Worm (Caenorhabditis elegans) whole organism, late embryonic: ENCODE data around the gene C41A3.2.

ENCODE experiments used
- C08G9.2 ChIP-seq: sonication (generic microtip); optimal IDR thresholded peaks from 2 replicates; lab custom pipeline; 2016; ENCODE audit warnings: mild to moderate bottlenecking, missing genetic modification characterization, moderate library complexity, missing compliant biosample characterization
- C38D4.7 ChIP-seq: fragments of 200-800 bp; sonication (Bioruptor generic); optimal IDR thresholded peaks from 2 replicates; lab custom pipeline; 2018; ENCODE audit warnings: mild to moderate bottlenecking, missing genetic modification characterization, moderate library complexity, missing compliant biosample characterization
- K02D7.2 ChIP-seq: sonication (generic microtip); optimal IDR thresholded peaks from 2 replicates; lab custom pipeline; 2017; ENCODE audit warnings: mild to moderate bottlenecking, missing genetic modification characterization, missing compliant biosample characterization
- T23F11.4 ChIP-seq: fragments of 200-800 bp; sonication (Bioruptor generic); optimal IDR thresholded peaks from 2 replicates; lab custom pipeline; 2018; ENCODE audit warnings: mild to moderate bottlenecking, missing genetic modification characterization, missing compliant biosample characterization
- ceh-18 ChIP-seq: sonication (generic microtip); optimal IDR thresholded peaks from 2 replicates; lab custom pipeline; 2016; ENCODE audit warnings: missing genetic modification characterization, missing compliant biosample characterization
- ceh-24 ChIP-seq: sonication (generic microtip); optimal IDR thresholded peaks from 2 replicates; lab custom pipeline; 2016; ENCODE audit warnings: mild to moderate bottlenecking, missing genetic modification characterization, missing compliant biosample characterization
- ceh-30 ChIP-seq: fragments of 150-350 bp; optimal IDR thresholded peaks from 2 replicates; lab custom pipeline; 2014; ENCODE audit warnings: missing biosample characterization, missing genetic modification characterization
- ceh-34 ChIP-seq: sonication (generic microtip); optimal IDR thresholded peaks from 2 replicates; lab custom pipeline; 2016; ENCODE audit warnings: mild to moderate bottlenecking, missing genetic modification characterization, missing compliant biosample characterization
- ceh-45 ChIP-seq: fragments of 200-800 bp; sonication (Bioruptor generic); IDR thresholded peaks from 2 replicates; pipeline ENCODE4 v1.3.6; 2022; ENCODE audit warnings: missing genetic modification reagents, missing genetic modification characterization, missing compliant biosample characterization
- ceh-48 ChIP-seq: sonication (generic microtip); optimal IDR thresholded peaks from 2 replicates; lab custom pipeline; 2016; ENCODE audit warnings: missing genetic modification characterization, inconsistent platforms, missing compliant biosample characterization
- ceh-6 ChIP-seq: fragments of 200-800 bp; sonication (Bioruptor generic); optimal IDR thresholded peaks from 2 replicates; lab custom pipeline; 2018; ENCODE audit warnings: mild to moderate bottlenecking, missing genetic modification characterization, missing compliant biosample characterization
- ceh-9 ChIP-seq: sonication (generic microtip); optimal IDR thresholded peaks from 2 replicates; lab custom pipeline; 2016; ENCODE audit warnings: mild to moderate bottlenecking, missing genetic modification characterization, inconsistent platforms, missing compliant biosample characterization
- dmd-4 ChIP-seq: sonication (generic microtip); optimal IDR thresholded peaks from 2 replicates; lab custom pipeline; 2016; ENCODE audit warnings: borderline replicate concordance, missing genetic modification characterization, missing compliant biosample characterization
- elt-2 ChIP-seq: sonication (generic microtip); optimal IDR thresholded peaks from 2 replicates; lab custom pipeline; 2016; ENCODE audit warnings: missing genetic modification reagents, missing genetic modification characterization, missing compliant biosample characterization
- elt-4 ChIP-seq: sonication (generic microtip); optimal IDR thresholded peaks from 2 replicates; lab custom pipeline; 2016; ENCODE audit warnings: missing genetic modification characterization, missing compliant biosample characterization
- ets-4 ChIP-seq: sonication (generic microtip); optimal IDR thresholded peaks from 2 replicates; lab custom pipeline; 2016; ENCODE audit warnings: missing genetic modification characterization, missing compliant biosample characterization
- eyg-1 ChIP-seq: sonication (generic microtip); optimal IDR thresholded peaks from 2 replicates; lab custom pipeline; 2016; ENCODE audit warnings: missing genotype, missing genetic modification characterization, missing compliant biosample characterization
- fax-1 ChIP-seq: sonication (generic microtip); optimal IDR thresholded peaks from 2 replicates; lab custom pipeline; 2016; ENCODE audit warnings: missing genotype, missing genetic modification characterization, missing compliant biosample characterization
- fkh-10 ChIP-seq: fragments of 150-350 bp; optimal IDR thresholded peaks from 2 replicates; lab custom pipeline; 2014; ENCODE audit warnings: missing biosample characterization, missing genetic modification reagents, missing genetic modification characterization
- fkh-6 ChIP-seq: sonication (generic microtip); optimal IDR thresholded peaks from 2 replicates; lab custom pipeline; 2016; ENCODE audit warnings: missing genetic modification characterization, missing compliant biosample characterization
- hlh-13 ChIP-seq: fragments of 200-800 bp; sonication (Bioruptor generic); optimal IDR thresholded peaks from 2 replicates; lab custom pipeline; 2018; ENCODE audit warnings: mild to moderate bottlenecking, missing genetic modification characterization, missing compliant biosample characterization
- hlh-15 ChIP-seq: sonication (generic microtip); optimal IDR thresholded peaks from 2 replicates; lab custom pipeline; 2016; ENCODE audit warnings: missing genetic modification characterization, missing compliant biosample characterization
- hlh-8 ChIP-seq: sonication (generic microtip); optimal IDR thresholded peaks from 2 replicates; lab custom pipeline; 2016; ENCODE audit warnings: missing genotype, missing genetic modification characterization, missing compliant biosample characterization
- nfya-1 ChIP-seq: sonication (generic microtip); optimal IDR thresholded peaks from 2 replicates; lab custom pipeline; 2017; ENCODE audit warnings: missing genetic modification characterization, mild to moderate bottlenecking, missing compliant biosample characterization, antibody characterized with exemption, moderate library complexity
- pag-3 ChIP-seq: sonication (generic microtip); optimal IDR thresholded peaks from 2 replicates; lab custom pipeline; 2016; ENCODE audit warnings: missing compliant biosample characterization, missing genetic modification characterization, borderline replicate concordance
- pat-9 ChIP-seq: fragments of 200-800 bp; sonication (Bioruptor generic); optimal IDR thresholded peaks from 2 replicates; lab custom pipeline; 2018; ENCODE audit warnings: mild to moderate bottlenecking, missing genetic modification characterization, moderate library complexity, missing compliant biosample characterization
- pax-1 ChIP-seq: fragments of 150-350 bp; optimal IDR thresholded peaks from 2 replicates; lab custom pipeline; 2014; ENCODE audit warnings: missing biosample characterization, missing genetic modification characterization
- pha-2 ChIP-seq: sonication (generic microtip); optimal IDR thresholded peaks from 2 replicates; lab custom pipeline; 2017; ENCODE audit warnings: mild to moderate bottlenecking, missing genetic modification characterization, missing compliant biosample characterization
- pqm-1 ChIP-seq: sonication (generic microtip); optimal IDR thresholded peaks from 2 replicates; lab custom pipeline; 2016; ENCODE audit warnings: missing genetic modification characterization, missing compliant biosample characterization
- ref-2 ChIP-seq: sonication (generic microtip); optimal IDR thresholded peaks from 2 replicates; lab custom pipeline; 2016; ENCODE audit warnings: missing genetic modification characterization, missing compliant biosample characterization
- sox-4 ChIP-seq: sonication (generic microtip); optimal IDR thresholded peaks from 2 replicates; lab custom pipeline; 2017; ENCODE audit warnings: mild to moderate bottlenecking, missing genetic modification characterization, inconsistent platforms, missing compliant biosample characterization
- tbx-2 ChIP-seq: sonication (generic microtip); optimal IDR thresholded peaks from 2 replicates; lab custom pipeline; 2016; ENCODE audit warnings: missing genetic modification characterization, missing compliant biosample characterization
- tbx-7 ChIP-seq: sonication (generic microtip); optimal IDR thresholded peaks from 2 replicates; lab custom pipeline; 2016; ENCODE audit warnings: missing genotype, missing genetic modification characterization, missing compliant biosample characterization
- unc-55 ChIP-seq: sonication (generic microtip); optimal IDR thresholded peaks from 2 replicates; lab custom pipeline; 2017; ENCODE audit warnings: missing biosample characterization, missing genetic modification reagents, missing genetic modification characterization
- ztf-16 ChIP-seq: sonication (generic microtip); optimal IDR thresholded peaks from 2 replicates; lab custom pipeline; 2017; ENCODE audit warnings: missing genetic modification characterization, missing compliant biosample characterization

The C41A3.2 gene

DNA sequence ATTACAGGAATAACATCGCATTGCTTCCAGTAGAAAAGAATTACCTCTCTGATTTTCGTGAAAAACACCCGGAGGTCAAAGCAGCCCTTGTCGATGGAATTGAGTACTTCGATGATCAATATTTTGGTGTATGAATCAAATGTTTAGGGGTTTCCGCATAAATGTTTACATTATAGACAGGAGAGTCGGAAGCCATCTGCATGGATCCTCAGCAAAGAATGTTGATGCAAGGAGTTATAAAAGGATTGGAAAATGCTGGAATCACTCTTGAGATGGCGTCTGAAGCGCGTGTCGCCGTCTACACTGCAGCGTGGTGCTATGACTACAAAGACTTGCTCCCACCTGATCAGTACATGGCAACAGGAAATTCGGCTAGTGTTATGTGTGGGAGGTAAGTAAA lies at the start of gene C41A3.2:
C41A3.2 (minus strand) TSS at position 101 of the 400 bp plus-strand sequence.
- TF ChIP-seq fax-1 (no peak), ceh-18 (tag; lab: Kevin White, UChicago) (no peak), T23F11.4 (GFP tag; lab: Kevin White, UChicago) (no peak), nfya-1 (tag; lab: Kevin White, UChicago) (no peak), unc-55 (no peak)
- TF ChIP-seq, all 69 proteins: peak for 0

DNA sequence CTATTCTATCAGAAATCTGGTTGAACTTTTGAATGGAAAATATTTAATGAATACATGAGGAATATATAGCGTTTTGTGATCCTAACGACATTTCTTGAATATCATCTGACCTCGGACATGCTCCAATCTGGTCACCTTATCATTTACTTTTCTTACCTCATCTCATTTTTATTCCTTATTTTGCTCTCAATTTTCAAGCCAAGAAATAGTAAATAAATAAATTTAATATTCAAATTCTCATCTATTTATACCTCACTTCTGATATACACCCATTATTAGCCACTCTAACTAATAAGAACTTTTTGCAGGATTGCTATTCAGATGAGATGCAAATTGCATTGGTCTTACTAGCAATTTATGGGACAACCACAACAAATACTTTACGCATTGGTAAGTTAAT lies 46.8 kb upstream of the C41A3.2 start, which contains the start of gene ddr-1:
ddr-1 (plus strand) TSS at position 301 of the 400 bp plus-strand sequence.
- TF ChIP-seq fkh-10 (no peak), pax-1 (no peak), tbx-2 (tag; lab: Kevin White, UChicago) (no peak), ceh-6 (GFP tag; lab: Kevin White, UChicago) (no peak), fax-1 (no peak), hlh-8 (tag; lab: Kevin White, UChicago) (no peak), ets-4 (no peak), tbx-7 (tag; lab: Kevin White, UChicago) (no peak), pqm-1 (tag; lab: Kevin White, UChicago) (no peak), pag-3 (tag; lab: Kevin White, UChicago) (no peak), C08G9.2 (no peak), K02D7.2 (tag; lab: Kevin White, UChicago) (no peak), ztf-16 (tag; lab: Kevin White, UChicago) (no peak), hlh-15 (no peak)
- TF ChIP-seq, all 69 proteins: peak for 0

DNA sequence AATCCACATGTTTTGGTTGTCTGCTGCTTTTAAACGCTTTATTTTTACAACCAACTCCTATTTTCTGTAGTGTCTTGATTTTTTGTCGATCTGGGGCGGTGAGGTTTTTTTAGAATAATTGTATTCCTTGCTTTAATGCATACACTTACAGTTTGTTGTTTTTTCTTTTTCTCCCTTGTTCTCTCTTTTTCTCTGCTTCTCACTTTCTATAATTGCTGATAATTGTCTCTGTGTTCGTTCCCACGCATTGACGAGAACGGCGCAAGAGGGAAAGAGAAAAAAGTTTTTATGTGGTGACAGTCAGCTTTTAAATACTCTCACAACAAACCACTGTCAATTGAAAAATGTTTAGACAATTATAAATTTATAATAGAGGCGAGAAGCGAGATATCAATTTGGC lies 44.6 kb upstream of the C41A3.2 start:
- TF ChIP-seq ceh-6 (GFP tag; lab: Kevin White, UChicago) (no peak), eyg-1 (no peak), hlh-13 (GFP tag; lab: Kevin White, UChicago) (no peak), pha-2 (tag; lab: Kevin White, UChicago) (no peak), hlh-15 (no peak), C38D4.7 (GFP tag; lab: Kevin White, UChicago) (no peak), ets-4 (no peak), fkh-6 (no peak), ceh-34 (no peak), pat-9 (no peak), unc-55 (no peak), elt-2 (no peak), elt-4 (no peak), ceh-30 (tag; lab: Kevin White, UChicago) (no peak), C08G9.2 (no peak)

DNA sequence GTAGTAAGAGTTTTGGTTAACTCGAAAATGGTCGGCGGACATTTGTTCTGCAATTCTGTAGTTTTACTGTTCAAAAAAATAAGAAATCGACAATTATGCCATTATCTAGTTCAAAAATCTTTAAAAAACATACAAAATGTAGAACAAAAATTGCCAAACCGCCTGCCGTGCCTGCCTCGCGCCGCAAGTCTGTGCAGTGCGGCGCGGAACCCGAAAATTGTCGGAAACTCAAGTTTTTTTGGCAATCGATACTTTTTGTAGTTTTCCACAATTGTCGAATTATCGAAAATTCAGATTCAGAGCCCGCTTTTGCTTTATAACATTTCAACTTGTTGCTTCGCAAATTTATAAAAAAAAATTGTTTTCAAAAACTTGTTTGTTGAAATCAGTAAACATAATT lies 43.9 kb upstream of the C41A3.2 start:
- TF ChIP-seq tbx-2 (tag; lab: Kevin White, UChicago) = no peak
- TF ChIP-seq dmd-4 = no peak
- no peak for TF ChIP-seq ceh-30 (tag; lab: Kevin White, UChicago)

DNA sequence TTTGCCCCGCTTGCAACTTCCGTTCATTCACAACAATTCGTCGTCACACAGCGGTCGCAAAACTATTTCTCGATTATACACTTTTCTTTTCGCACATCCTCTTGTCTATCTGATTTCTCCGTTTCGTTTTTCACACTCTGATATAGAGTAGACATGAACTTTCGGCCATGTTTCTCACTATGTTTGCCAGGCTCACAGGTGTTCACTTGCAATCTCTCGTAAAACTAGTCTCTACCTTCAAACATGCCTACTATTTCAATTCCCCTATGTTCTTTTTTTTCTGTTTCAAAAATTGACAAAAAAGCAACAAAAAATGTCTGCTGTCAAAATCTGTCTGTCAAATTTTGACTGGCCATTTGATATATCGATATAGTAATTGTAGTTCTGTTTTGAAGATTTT lies 43.0 kb upstream of the C41A3.2 start:
- TF ChIP-seq sox-4 (tag; lab: Kevin White, UChicago) (no peak), tbx-2 (tag; lab: Kevin White, UChicago) (no peak), hlh-15 (no peak), ceh-6 (GFP tag; lab: Kevin White, UChicago) (no peak), ceh-9 (tag; lab: Kevin White, UChicago) (no peak)

DNA sequence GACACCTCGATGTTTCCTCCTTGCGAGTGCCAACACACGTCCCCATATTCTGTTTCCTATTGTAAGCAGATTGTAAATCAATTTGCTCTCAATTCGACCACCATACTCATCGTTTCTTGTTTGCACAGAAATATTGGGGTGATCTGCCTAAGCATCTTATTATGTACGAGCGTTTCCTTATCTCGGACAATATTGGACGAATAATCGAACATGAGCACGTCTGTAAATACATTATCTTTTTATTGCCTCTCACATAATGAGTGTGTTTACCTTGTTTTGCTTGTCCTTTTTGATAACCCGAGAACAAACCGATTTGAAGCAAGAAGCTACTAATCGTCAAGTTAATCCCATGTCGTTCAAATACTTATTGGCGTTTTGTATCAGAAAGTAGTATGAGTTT lies 41.0 kb upstream of the C41A3.2 start:
- TF ChIP-seq dmd-4 (no peak), elt-2 (peak; percentile 61)

DNA sequence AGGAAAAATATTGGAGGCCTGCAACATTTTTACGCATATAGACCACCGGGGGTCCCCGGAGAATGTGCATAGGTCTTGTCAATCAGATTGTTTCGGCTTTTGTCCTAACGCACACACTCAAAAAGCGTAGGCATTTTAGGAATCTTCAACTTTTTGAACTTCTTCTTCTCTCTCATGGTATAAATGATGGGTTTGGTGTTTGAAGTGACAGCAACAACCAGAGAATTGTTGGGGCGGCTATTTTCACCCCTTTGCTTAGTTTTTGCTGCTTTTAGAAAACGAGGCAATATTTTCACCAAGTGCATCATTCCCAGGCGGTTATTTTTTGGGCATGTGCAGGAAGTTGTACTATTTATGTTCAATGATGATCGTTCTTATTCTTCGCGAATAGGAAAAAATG lies 37.6 kb upstream of the C41A3.2 start:
- TF ChIP-seq ref-2 (tag; lab: Kevin White, UChicago) (no peak), sox-4 (tag; lab: Kevin White, UChicago) (no peak), ceh-45 (GFP tag; lab: Robert Waterston, UW) (no peak), ceh-48 (no peak), ceh-18 (tag; lab: Kevin White, UChicago) (no peak), ceh-24 (tag; lab: Kevin White, UChicago) (no peak)
